Fruit fly (Drosophila melanogaster): Measurements from ENCODE around the gene CG44261.

- TF ChIP-seq CG7368 (GFP tag; optimal IDR thresholded peaks at IDR 0.05) (no peak), cyc (GFP tag; optimal IDR thresholded peaks at IDR 0.05) (peak; percentile 60), CG16779 (tag; optimal IDR thresholded peaks at IDR 0.05) (no peak), fd59A (GFP tag; optimal IDR thresholded peaks at IDR 0.05) (no peak), Gug (GFP tag; IDR thresholded peaks at IDR 0.05) (no peak), CG10631 (GFP tag; optimal IDR thresholded peaks at IDR 0.05) (no peak)
Observed at dm6 chr3R:9428988-9429387, 21.0 kb upstream of the CG44261 start.
